Worm (Caenorhabditis elegans): ENCODE measurements around the gene mfn-1.

Gene mfn-1

ce11 chrII:11471916-11472315 is at the start of gene mfn-1:
mfn-1 (minus strand) TSS chrII:11472016.
- TF ChIP-seq unc-62 (GFP tag; optimal IDR thresholded peaks at IDR 0.05): no peak

DNA sequence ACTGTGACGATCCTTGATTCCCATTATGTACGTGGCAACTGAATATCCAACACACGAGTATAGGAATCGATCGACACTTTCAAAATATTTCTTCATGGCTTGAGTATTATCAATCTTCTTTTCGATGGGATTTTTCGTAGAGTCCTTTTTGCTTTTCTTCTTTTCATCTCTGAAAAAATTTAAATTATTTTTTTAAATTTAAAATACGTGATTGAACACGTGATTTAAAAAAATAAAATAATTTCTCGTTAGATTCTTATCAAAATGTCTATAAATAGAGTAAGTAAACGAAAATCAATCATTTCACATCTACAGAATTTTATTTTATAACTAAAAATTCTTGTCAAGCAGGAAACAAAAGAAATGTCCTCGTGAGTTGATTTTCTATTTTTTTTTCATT is 49.5 kb upstream of the mfn-1 start, which contains the start of gene Y62F5A.10:
Gene Y62F5A.10, plus strand, starts transcription at position 301 of the 400 bp plus-strand sequence.
- TF ChIP-seq unc-62 (GFP tag; optimal IDR thresholded peaks at IDR 0.05): no peak

DNA sequence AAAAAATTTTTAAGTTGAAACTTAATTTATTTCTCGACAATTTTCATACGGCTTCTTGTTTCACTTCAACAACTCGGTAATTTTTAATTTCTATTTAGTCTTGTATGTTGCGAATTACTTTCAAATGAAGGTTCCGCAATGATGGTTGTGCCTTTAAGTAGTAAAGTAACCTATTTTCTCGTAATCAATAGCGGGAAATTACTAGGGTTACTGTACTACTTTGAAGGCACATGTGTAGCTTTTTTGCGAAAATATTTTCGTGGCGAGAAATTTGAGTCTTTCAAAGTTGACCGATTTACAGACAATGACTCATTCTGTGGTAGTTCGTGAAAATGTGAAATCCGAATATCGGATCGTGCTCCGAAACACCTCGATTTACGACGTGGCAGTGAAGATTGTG is 46.4 kb upstream of the mfn-1 start, which contains the start of gene B0334.10:
Gene B0334.10, plus strand, starts transcription at position 301 of the 400 bp plus-strand sequence.
- TF ChIP-seq unc-62 (GFP tag; optimal IDR thresholded peaks at IDR 0.05): no peak

DNA sequence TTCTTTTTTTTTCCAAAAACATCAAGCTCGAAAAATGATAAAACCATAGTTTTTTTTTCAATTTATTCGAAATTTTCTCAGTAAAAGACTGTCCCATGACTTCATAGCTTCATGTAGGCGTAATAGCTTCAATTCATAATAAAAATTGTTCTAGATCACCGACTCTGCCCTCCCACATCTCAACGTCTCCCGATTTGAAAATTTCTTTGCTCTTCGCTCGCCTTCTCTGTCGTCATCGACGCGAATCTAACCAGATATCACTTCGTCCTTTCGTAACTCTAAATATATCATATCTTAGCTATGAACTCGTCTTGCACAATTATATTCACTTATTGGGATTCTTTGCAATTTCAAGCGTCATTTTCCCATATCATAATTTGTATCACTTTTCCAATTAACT is 43.0 kb upstream of the mfn-1 start, which contains the start of gene srh-44:
Gene srh-44, plus strand, starts transcription at position 301 of the 400 bp plus-strand sequence.
- TF ChIP-seq unc-62 (GFP tag; optimal IDR thresholded peaks at IDR 0.05): no peak

ce11 chrII:11512921-11513320 is 41.1 kb upstream of the mfn-1 start:
- no peak for TF ChIP-seq unc-62 (GFP tag; optimal IDR thresholded peaks at IDR 0.05)

DNA sequence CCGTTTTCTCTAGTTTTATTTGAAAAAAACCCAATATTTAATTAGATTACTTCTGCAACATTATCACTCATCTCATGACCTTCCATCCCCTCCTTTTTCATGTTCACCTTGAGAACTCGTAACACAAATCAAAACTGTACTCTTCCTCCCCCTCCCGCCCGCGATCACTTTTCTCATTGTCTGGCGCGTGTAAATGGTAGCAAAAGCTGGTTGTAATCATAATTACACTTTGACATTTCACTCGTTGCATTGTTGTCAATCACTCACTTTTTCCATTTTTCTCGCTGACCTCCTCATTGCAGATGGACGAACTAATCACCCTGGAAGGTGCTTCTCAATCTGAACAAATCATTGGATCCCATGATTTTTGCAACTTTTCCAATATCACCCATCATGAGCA is 38.6 kb upstream of the mfn-1 start, which contains the start of gene npr-41:
Gene npr-41, plus strand, starts transcription at position 301 of the 400 bp plus-strand sequence.
- TF ChIP-seq unc-62 (GFP tag; optimal IDR thresholded peaks at IDR 0.05): no peak

DNA sequence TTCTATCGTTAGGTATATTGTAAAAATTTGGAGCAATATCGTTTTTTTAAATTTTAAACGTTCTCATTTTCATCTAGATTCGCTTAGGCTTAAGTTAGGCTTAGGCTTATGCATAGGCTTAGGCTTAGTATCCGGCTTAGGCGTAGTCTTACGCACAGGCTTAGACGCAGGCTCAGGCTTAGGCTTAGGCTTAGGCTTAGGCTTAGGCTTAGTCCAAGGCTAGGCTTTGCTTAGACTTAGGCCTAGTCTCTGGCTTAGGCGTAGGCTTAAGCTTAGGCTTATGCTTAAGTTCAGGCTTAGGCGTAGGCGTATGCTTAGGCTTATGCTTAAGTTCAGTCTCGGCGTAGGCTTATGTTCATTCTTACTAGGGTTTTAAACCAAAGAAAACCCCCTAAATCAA is 31.9 kb upstream of the mfn-1 start:
- TF ChIP-seq unc-62 (GFP tag; optimal IDR thresholded peaks at IDR 0.05): no peak

DNA sequence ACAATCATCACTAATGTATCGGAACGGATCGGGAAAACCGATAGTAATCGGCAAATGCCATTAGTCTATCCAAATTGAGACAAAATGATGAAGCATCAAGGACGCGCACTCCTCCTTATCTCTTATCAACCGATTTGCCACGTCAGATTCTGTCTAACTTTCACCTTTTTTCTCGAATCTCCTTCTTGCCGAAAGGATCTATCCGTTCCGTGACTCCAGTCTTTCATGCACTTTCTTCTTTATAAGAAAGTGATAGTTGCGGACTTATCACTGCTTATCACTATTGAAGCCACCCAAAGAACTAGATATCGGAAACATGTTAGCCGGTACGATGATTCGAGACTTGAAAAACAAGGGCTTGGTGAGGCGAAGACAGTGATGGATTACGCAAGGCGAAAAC is 30.1 kb upstream of the mfn-1 start:
- TF ChIP-seq unc-62 (GFP tag; optimal IDR thresholded peaks at IDR 0.05): no peak

DNA sequence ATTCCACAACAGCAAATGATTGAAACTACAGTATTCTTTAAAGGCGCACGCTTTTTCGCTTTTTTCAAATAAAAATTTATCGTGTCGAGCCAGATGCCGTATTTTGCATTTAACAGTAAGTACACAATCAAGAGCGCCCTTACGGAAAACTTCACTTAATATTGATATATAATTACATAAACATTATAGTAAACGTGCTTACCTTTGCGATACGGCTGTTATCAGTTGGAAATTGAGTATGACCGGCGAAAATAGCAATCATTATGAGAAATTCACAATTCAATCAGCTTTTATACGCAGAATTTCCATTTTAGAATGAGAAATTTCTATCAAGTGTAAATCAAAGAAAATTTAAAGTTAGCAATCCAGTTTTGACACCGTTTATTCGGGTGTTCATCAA is 28.4 kb upstream of the mfn-1 start, which contains the start of gene B0334.20:
Gene B0334.20, minus strand, starts transcription at position 262 of the 400 bp plus-strand sequence.
- TF ChIP-seq unc-62 (GFP tag; optimal IDR thresholded peaks at IDR 0.05): no peak

ce11 chrII:11497365-11497764 is 25.5 kb upstream of the mfn-1 start, which contains the start of gene B0334.5:
B0334.5 (plus strand) TSS chrII:11497665.
- no peak for TF ChIP-seq unc-62 (GFP tag; optimal IDR thresholded peaks at IDR 0.05)

ce11 chrII:11496767-11497166 is 25.0 kb upstream of the mfn-1 start, which contains the start of gene emc-5:
emc-5 (plus strand) TSS chrII:11496780.
- no peak for TF ChIP-seq unc-62 (GFP tag; optimal IDR thresholded peaks at IDR 0.05)

ce11 chrII:11495806-11496205 is 24.0 kb upstream of the mfn-1 start:
- no peak for TF ChIP-seq unc-62 (GFP tag; optimal IDR thresholded peaks at IDR 0.05)

ce11 chrII:11495307-11495706 is 23.5 kb upstream of the mfn-1 start, which contains the start of the genes ooc-3 and B0334.4:
ooc-3 (minus strand) TSS chrII:11495321.
B0334.4 (plus strand) TSS chrII:11495692.
- no peak for TF ChIP-seq unc-62 (GFP tag; optimal IDR thresholded peaks at IDR 0.05)

- no peak for TF ChIP-seq unc-62 (GFP tag; optimal IDR thresholded peaks at IDR 0.05)
Observed at ce11 chrII:11492843-11493242, 21.0 kb upstream of the mfn-1 start, which contains the start of gene hacl-1. hacl-1 (minus strand) TSS chrII:11492963.

DNA sequence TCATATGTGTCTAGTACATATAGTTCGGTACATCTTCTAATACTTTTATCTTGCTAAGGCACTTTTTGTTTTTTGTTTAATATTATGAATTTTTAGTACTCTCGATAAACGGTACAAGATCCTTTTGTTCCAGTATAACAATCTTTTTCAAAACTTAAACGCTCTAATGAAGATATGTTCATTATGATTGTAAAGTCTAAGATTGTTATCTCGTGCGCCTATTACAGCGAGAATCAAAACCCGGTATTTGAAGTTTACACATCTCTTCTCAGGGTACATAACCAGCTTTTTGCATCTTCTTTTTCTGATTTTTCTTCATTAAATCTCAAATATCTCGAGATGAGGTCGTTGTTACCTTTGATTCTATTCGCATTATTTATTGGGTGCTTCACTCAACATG is 16.2 kb upstream of the mfn-1 start, which contains the start of gene B0334.13:
Gene B0334.13, plus strand, starts transcription at position 301 of the 400 bp plus-strand sequence.
- TF ChIP-seq unc-62 (GFP tag; optimal IDR thresholded peaks at IDR 0.05): no peak

- no peak for TF ChIP-seq unc-62 (GFP tag; optimal IDR thresholded peaks at IDR 0.05)
Observed at ce11 chrII:11486698-11487234, 14.9 kb upstream of the mfn-1 start, which contains the start of gene ttr-18. ttr-18 (minus strand) TSS chrII:11486748.

DNA sequence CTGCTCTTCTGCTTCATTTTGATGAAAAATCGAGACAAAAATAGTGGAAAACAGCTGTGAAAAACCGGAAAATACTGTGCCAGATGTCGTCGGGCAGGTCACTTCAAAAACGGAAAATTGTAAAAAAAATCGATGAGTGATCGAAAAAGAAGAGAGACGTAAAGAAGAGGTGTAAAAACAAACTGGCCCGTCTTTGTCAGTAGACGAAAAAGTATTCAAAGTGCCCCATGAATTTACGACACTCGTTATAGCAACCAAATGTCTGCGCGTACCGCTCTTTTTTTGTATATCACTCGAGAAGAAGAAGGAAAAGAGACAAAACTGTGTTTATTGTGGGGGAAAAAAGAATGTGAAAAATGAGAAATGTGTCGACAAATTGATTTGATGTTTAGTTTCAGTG is 13.4 kb upstream of the mfn-1 start, which contains the start of gene twk-5:
Gene twk-5, minus strand, starts transcription at position 101 of the 400 bp plus-strand sequence.
- TF ChIP-seq unc-62 (GFP tag; optimal IDR thresholded peaks at IDR 0.05): no peak
